Fruit fly (Drosophila melanogaster): ENCODE measurements around the gene CG7214.

DNA sequence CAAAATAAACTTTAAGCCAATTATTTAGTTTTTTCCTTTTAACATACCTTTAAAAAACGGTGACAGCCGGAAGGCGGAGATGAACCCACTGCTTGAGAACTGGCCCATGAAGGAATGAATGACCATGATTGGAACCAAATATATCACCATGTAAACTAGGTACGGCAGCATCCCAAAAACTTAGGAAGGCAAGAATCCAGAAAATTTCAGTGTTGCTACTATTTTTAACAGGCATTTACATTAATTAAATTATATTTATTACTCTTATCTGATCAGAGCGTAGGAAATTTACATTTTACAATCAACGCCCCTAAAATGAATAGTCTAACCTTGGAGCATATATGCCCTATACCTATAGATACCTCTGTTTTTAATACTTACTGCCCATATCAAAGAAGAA lies 22.5 kb downstream of the CG7214 start:
- no peak for TF ChIP-seq Trl (optimal IDR thresholded peaks at IDR 0.05)
- no peak for TF ChIP-seq Trl (GFP tag; optimal IDR thresholded peaks at IDR 0.05)
- TF ChIP-seq CG34376 (GFP tag; optimal IDR thresholded peaks at IDR 0.05), result no peak
- no peak for TF ChIP-seq CG33213 (GFP tag; optimal IDR thresholded peaks at IDR 0.05)
- no peak for TF ChIP-seq YL-1 (GFP tag; optimal IDR thresholded peaks at IDR 0.05)
- no peak for TF ChIP-seq CG31224 (GFP tag; IDR thresholded peaks at IDR 0.05)
- no peak for TF ChIP-seq CG11085 (GFP tag; IDR thresholded peaks at IDR 0.05)

Measured in whole organism, embryonic.